Worm (Caenorhabditis elegans): ENCODE results near the gene metl-18.
A peak's percentile ranks its signal among the peaks of the same experiment; 100 is the strongest.
"Not testable (repeated sequence)": the region's sequence is repeated elsewhere in the genome, so short reads cannot be mapped to it uniquely, and the experiment has no call there.

The metl-18 gene

ce11 chrIII:3453486-3453885, 27.9 kb downstream of the metl-18 start, which contains the start of gene C34C12.2:
C34C12.2 (plus strand) TSS chrIII:3453786.
- TF ChIP-seq mls-2, mab-5, zip-8 (tag; optimal IDR thresholded peaks at IDR 0.05): not testable (repeated sequence)

ce11 chrIII:3454045-3454444, 28.5 kb downstream of the metl-18 start, which contains the start of gene C34C12.1:
C34C12.1 (plus strand) TSS chrIII:3454345.
- TF ChIP-seq ceh-43, ceh-83, drap-1 (GFP tag; optimal IDR thresholded peaks at IDR 0.05): not testable (repeated sequence)

- TF ChIP-seq ztf-11 (tag; optimal IDR thresholded peaks at IDR 0.05) (peak; percentile 55), mab-5 (tag; optimal IDR thresholded peaks at IDR 0.05) (no peak), zip-8 (tag; optimal IDR thresholded peaks at IDR 0.05) (no peak), elt-1 (tag; optimal IDR thresholded peaks at IDR 0.05; ENCODE audit: borderline replicate concordance, insufficient read depth) (no peak), unc-120 (tag; optimal IDR thresholded peaks at IDR 0.05; ENCODE audit: poor library complexity, severe bottlenecking) (peak; percentile 30), mep-1 (tag; optimal IDR thresholded peaks at IDR 0.05) (peak; percentile 98), tbx-8 (GFP tag; optimal IDR thresholded peaks at IDR 0.05) (peak; percentile 68), sem-2 (GFP tag; optimal IDR thresholded peaks at IDR 0.05) (no peak), lin-32 (GFP tag; optimal IDR thresholded peaks at IDR 0.05) (no peak), ceh-43 (GFP tag; optimal IDR thresholded peaks at IDR 0.05) (no peak), nhr-237 (tag; optimal IDR thresholded peaks at IDR 0.05) (peak; percentile 97), cnd-1 (tag; optimal IDR thresholded peaks at IDR 0.05) (peak; percentile 6), nhr-28 (tag; optimal IDR thresholded peaks at IDR 0.05) (no peak), bed-3 (GFP tag; optimal IDR thresholded peaks at IDR 0.05) (no peak), blmp-1 (tag; optimal IDR thresholded peaks at IDR 0.05) (no peak), ces-1 (GFP tag; optimal IDR thresholded peaks at IDR 0.05) (peak; percentile 88), ceh-39 (tag; optimal IDR thresholded peaks at IDR 0.05) (peak; percentile 90), ceh-83 (GFP tag; optimal IDR thresholded peaks at IDR 0.05) (no peak), nhr-76 (tag; optimal IDR thresholded peaks at IDR 0.05) (no peak), drap-1 (GFP tag; optimal IDR thresholded peaks at IDR 0.05) (peak; percentile 57), M03D4.4 (tag; optimal IDR thresholded peaks at IDR 0.05) (no peak), lsy-2 (tag; optimal IDR thresholded peaks at IDR 0.05) (peak; percentile 98), snpc-4 (tag; optimal IDR thresholded peaks at IDR 0.05) (no peak), pha-4 (tag; optimal IDR thresholded peaks at IDR 0.05) (peak; percentile 65), unc-62 (GFP tag; optimal IDR thresholded peaks at IDR 0.05) (no peak), nhr-12 (tag; optimal IDR thresholded peaks at IDR 0.05) (no peak), sptf-1 (tag; optimal IDR thresholded peaks at IDR 0.05) (peak; percentile 75), nhr-2 (tag; optimal IDR thresholded peaks at IDR 0.05) (peak; percentile 42), lin-13 (tag; optimal IDR thresholded peaks at IDR 0.05) (peak; percentile 92), elt-3 (tag; optimal IDR thresholded peaks at IDR 0.05) (peak; percentile 57), ham-2 (GFP tag; optimal IDR thresholded peaks at IDR 0.05) (no peak), hlh-1 (tag; optimal IDR thresholded peaks at IDR 0.05) (peak; percentile 37), unc-39 (tag; optimal IDR thresholded peaks at IDR 0.05) (no peak), mls-2 (tag; optimal IDR thresholded peaks at IDR 0.05) (no peak), flh-1 (GFP tag; optimal IDR thresholded peaks at IDR 0.05) (no peak)
Observed at ce11 chrIII:3456226-3456625, 30.7 kb downstream of the metl-18 start.

ce11 chrIII:3460061-3460460, 34.5 kb downstream of the metl-18 start, which contains the start of gene C34C12.8:
C34C12.8 (plus strand) TSS chrIII:3460406.
- TF ChIP-seq blmp-1 (tag; optimal IDR thresholded peaks at IDR 0.05) (no peak), nhr-28 (tag; optimal IDR thresholded peaks at IDR 0.05) (peak; percentile 4), unc-120 (tag; optimal IDR thresholded peaks at IDR 0.05; ENCODE audit: poor library complexity, severe bottlenecking) (peak; percentile 1), nhr-2 (tag; optimal IDR thresholded peaks at IDR 0.05) (no peak), mls-2 (tag; optimal IDR thresholded peaks at IDR 0.05) (peak; percentile 51), ces-1 (GFP tag; optimal IDR thresholded peaks at IDR 0.05) (peak; percentile 92), ceh-39 (tag; optimal IDR thresholded peaks at IDR 0.05) (peak; percentile 62), flh-1 (GFP tag; optimal IDR thresholded peaks at IDR 0.05) (no peak), sem-2 (GFP tag; optimal IDR thresholded peaks at IDR 0.05) (no peak), drap-1 (GFP tag; optimal IDR thresholded peaks at IDR 0.05) (peak; percentile 39), lin-32 (GFP tag; optimal IDR thresholded peaks at IDR 0.05) (no peak), elt-1 (tag; optimal IDR thresholded peaks at IDR 0.05; ENCODE audit: borderline replicate concordance, insufficient read depth) (no peak), pha-4 (tag; optimal IDR thresholded peaks at IDR 0.05) (peak; percentile 90), zip-8 (tag; optimal IDR thresholded peaks at IDR 0.05) (no peak), cnd-1 (tag; optimal IDR thresholded peaks at IDR 0.05) (peak; percentile 56), ztf-11 (tag; optimal IDR thresholded peaks at IDR 0.05) (no peak), bed-3 (GFP tag; optimal IDR thresholded peaks at IDR 0.05) (no peak), unc-39 (tag; optimal IDR thresholded peaks at IDR 0.05) (no peak), nhr-76 (tag; optimal IDR thresholded peaks at IDR 0.05) (no peak), nhr-237 (tag; optimal IDR thresholded peaks at IDR 0.05) (peak; percentile 80), ham-2 (GFP tag; optimal IDR thresholded peaks at IDR 0.05) (no peak), unc-62 (GFP tag; optimal IDR thresholded peaks at IDR 0.05) (peak; percentile 3), M03D4.4 (tag; optimal IDR thresholded peaks at IDR 0.05) (peak; percentile 67), tbx-8 (GFP tag; optimal IDR thresholded peaks at IDR 0.05) (peak; percentile 37), ceh-43 (GFP tag; optimal IDR thresholded peaks at IDR 0.05) (peak; percentile 32), snpc-4 (tag; optimal IDR thresholded peaks at IDR 0.05) (no peak), hlh-1 (tag; optimal IDR thresholded peaks at IDR 0.05) (peak; percentile 42), lin-13 (tag; optimal IDR thresholded peaks at IDR 0.05) (peak; percentile 95), ceh-83 (GFP tag; optimal IDR thresholded peaks at IDR 0.05) (no peak), sptf-1 (tag; optimal IDR thresholded peaks at IDR 0.05) (peak; percentile 67), nhr-12 (tag; optimal IDR thresholded peaks at IDR 0.05) (no peak), mep-1 (tag; optimal IDR thresholded peaks at IDR 0.05) (peak; percentile 90), lsy-2 (tag; optimal IDR thresholded peaks at IDR 0.05) (peak; percentile 88), elt-3 (tag; optimal IDR thresholded peaks at IDR 0.05) (no peak), mab-5 (tag; optimal IDR thresholded peaks at IDR 0.05) (no peak)

Measured in whole organism, mixed stage, embryonic.